Fruit fly (Drosophila melanogaster) whole organism, pupa: Measurements from ENCODE around the gene kipf.

Experiments used
- CG12605 ChIP-seq: fragments of 200-800 bp; sonication (Bioruptor generic); IDR thresholded peaks from 2 replicates; pipeline ENCODE4 v1.3.6; 2022; ENCODE audit warnings: missing biosample characterization, missing genetic modification characterization
- CG13204 ChIP-seq: fragments of 200-800 bp; sonication (Bioruptor generic); optimal IDR thresholded peaks from 2 replicates; lab custom pipeline; 2018; ENCODE audit warnings: missing biosample characterization, mild to moderate bottlenecking, missing genetic modification characterization, moderate library complexity
- CG32121 ChIP-seq: fragments of 200-800 bp; sonication (Bioruptor generic); IDR thresholded peaks from 2 replicates; pipeline ENCODE4 v1.3.6; 2022; ENCODE audit warnings: missing biosample characterization, missing genetic modification characterization
- CG4496 ChIP-seq: fragments of 200-800 bp; sonication (Bioruptor generic); IDR thresholded peaks from 3 replicates; pipeline ENCODE4 v1.3.6; 2022; ENCODE audit warnings: missing biosample characterization, missing genetic modification characterization
- D1 ChIP-seq: fragments of 200-800 bp; sonication (Bioruptor generic); optimal IDR thresholded peaks from 2 replicates; lab custom pipeline; 2018; ENCODE audit warnings: missing biosample characterization, mild to moderate bottlenecking, missing genetic modification characterization, moderate library complexity
- Pif1A ChIP-seq: fragments of 200-800 bp; sonication (Bioruptor generic); optimal IDR thresholded peaks from 3 replicates; lab custom pipeline; 2016; ENCODE audit warnings: missing biosample characterization, missing genetic modification characterization
- gl ChIP-seq: fragments of 200-800 bp; sonication (Bioruptor generic); optimal IDR thresholded peaks from 2 replicates; lab custom pipeline; 2018; ENCODE audit warnings: missing biosample characterization, mild to moderate bottlenecking, missing genetic modification characterization

dm6 chr3R:7884433-7884832 is 29.2 kb upstream of the kipf start:
- TF ChIP-seq CG13204 (GFP tag; lab: Kevin White, UChicago) (no peak), D1 (no peak), Pif1A (GFP tag; lab: Kevin White, UChicago) (no peak), CG32121 (GFP tag; lab: Robert Waterston, UW) (no peak), CG4496 (no peak), CG12605 (no peak), gl (no peak)
